Worm (Caenorhabditis elegans) whole organism, young adult: ENCODE measurements around the gene hif-1.

ENCODE experiments used
- B0336.3 ChIP-seq: fragments of 200-800 bp; sonication (Bioruptor generic); IDR thresholded peaks from 2 replicates; pipeline ENCODE4 v1.3.6; 2022; ENCODE audit warnings: missing genetic modification characterization, missing compliant biosample characterization
- K11D2.4 ChIP-seq: fragments of 200-800 bp; sonication (Bioruptor generic); IDR thresholded peaks from 2 replicates; pipeline ENCODE4 v1.3.6; 2022; ENCODE audit warnings: missing genetic modification reagents, missing genetic modification characterization, missing compliant biosample characterization
- ceh-100 ChIP-seq: fragments of 200-800 bp; sonication (Bioruptor generic); IDR thresholded peaks from 2 replicates; pipeline ENCODE4 v1.3.6; 2022; ENCODE audit warnings: missing genetic modification reagents, missing genetic modification characterization, missing compliant biosample characterization
- ceh-27 ChIP-seq: fragments of 200-800 bp; sonication (Bioruptor generic); optimal IDR thresholded peaks from 2 replicates; lab custom pipeline; 2018; ENCODE audit warnings: mild to moderate bottlenecking, missing genetic modification characterization, moderate library complexity, missing compliant biosample characterization
- fkh-3 ChIP-seq: sonication (generic microtip); optimal IDR thresholded peaks from 2 replicates; lab custom pipeline; 2016; ENCODE audit warnings: mild to moderate bottlenecking, missing genetic modification characterization, missing compliant biosample characterization
- madf-6 ChIP-seq: fragments of 200-800 bp; sonication (Bioruptor generic); IDR thresholded peaks from 2 replicates; pipeline ENCODE4 v1.3.6; 2022; ENCODE audit warnings: missing genetic modification reagents, missing genetic modification characterization, missing compliant biosample characterization
- snpc-4 ChIP-seq, 5 experiments: fragments of 150-350 bp in 1 of 5; sonication (generic microtip) in 4 of 5; optimal IDR thresholded peaks; 2 replicates each; lab custom pipeline; 2014 to 2018; ENCODE audit warnings: missing genetic modification characterization in 5 of 5, missing biosample characterization in 3 of 5, antibody characterized with exemption in 2 of 5, mild to moderate bottlenecking in 2 of 5, missing compliant biosample characterization in 2 of 5, missing genotype in 2 of 5, moderate library complexity in 2 of 5, missing genetic modification reagents in 1 of 5

DNA sequence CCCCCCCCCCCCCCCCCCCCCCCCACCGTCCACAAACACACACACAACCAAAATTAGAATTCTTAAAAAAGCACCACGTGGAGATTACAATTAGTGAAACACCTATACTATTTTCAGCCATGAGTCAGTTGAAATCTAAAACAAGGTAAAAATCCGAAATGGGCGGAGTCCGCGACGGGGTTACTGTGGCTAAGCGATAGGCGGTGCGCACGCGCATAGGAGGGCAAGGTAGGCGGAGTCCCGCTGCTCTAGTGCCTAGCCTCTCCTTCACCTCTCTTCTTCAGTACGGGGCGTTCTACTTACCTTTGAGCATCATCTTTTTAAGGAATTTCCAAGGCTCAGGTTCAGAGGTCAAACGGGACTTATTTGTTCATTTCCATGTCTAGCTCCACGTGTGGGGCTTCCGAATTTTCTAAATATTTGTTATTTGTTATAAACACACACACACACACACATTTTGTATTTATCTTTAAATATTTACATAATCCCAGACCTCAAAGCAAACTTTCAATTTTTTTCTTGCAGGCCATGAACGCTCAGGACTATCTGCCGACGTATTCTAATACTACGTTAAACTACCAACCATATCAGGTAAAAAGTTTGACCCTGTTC lies 23.7 kb upstream of the hif-1 start:
- TF ChIP-seq ceh-27 (GFP tag; lab: Kevin White, UChicago): no peak
- no peak for TF ChIP-seq B0336.3 (GFP tag; lab: Robert Waterston, UW)
- TF ChIP-seq snpc-4 (GFP tag; optimal IDR thresholded peaks at IDR 0.05; lab: Kevin White, UChicago): no peak
- no peak for TF ChIP-seq snpc-4 (tag; optimal IDR thresholded peaks at IDR 0.05; lab: Kevin White, UChicago)
- TF ChIP-seq madf-6: no peak
- no peak for TF ChIP-seq K11D2.4
- TF ChIP-seq fkh-3 (tag; lab: Kevin White, UChicago): peak; percentile 12
- no peak for TF ChIP-seq ceh-100 (GFP tag; lab: Robert Waterston, UW)
